Worm (Caenorhabditis elegans): Measurements from ENCODE around the gene glt-3.

DNA sequence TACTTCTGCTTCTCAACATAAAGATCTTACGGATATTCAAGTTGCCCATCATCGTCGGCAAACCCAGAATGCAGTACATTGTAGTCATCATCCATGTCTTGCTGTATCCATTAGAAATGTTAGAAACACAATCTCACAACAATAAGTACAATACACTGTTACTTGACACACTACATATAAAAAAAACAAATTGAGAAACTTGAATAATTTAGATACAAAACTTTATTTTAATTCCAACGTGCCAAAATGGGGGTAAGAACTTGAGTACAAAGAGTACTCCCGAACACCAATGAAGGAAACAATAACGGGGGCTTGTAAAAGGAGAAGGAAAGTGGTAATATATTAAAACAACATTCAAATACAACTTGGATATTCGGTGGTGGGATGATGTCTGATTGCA is 3.5 kb upstream of the glt-3 start, which contains the start of gene ctf-18:
- TF ChIP-seq fos-1 (tag; optimal IDR thresholded peaks at IDR 0.05) (no peak), lsy-2 (tag; optimal IDR thresholded peaks at IDR 0.05) (no peak), nhr-77 (tag; optimal IDR thresholded peaks at IDR 0.05) (no peak), mab-5 (tag; optimal IDR thresholded peaks at IDR 0.05) (no peak), nhr-25 (tag; optimal IDR thresholded peaks at IDR 0.05) (no peak), egl-27 (tag; optimal IDR thresholded peaks at IDR 0.05) (no peak), mdl-1 (tag; optimal IDR thresholded peaks at IDR 0.05) (no peak), elt-3 (tag; optimal IDR thresholded peaks at IDR 0.05) (no peak), nhr-10 (tag; optimal IDR thresholded peaks at IDR 0.05) (no peak)
